Worm (Caenorhabditis elegans) whole organism, L4 larva: ENCODE measurements around the gene act-2.

Experiments
- D1046.2 ChIP-seq: fragments of 200-800 bp; sonication (Bioruptor generic); IDR thresholded peaks from 2 replicates; pipeline ENCODE4 v1.3.6; 2022; ENCODE audit warnings: missing genetic modification characterization, missing compliant biosample characterization
- F49E8.2 ChIP-seq: sonication (generic microtip); optimal IDR thresholded peaks from 2 replicates; lab custom pipeline; 2016; ENCODE audit warnings: missing compliant biosample characterization, mild to moderate bottlenecking, missing genetic modification characterization, borderline replicate concordance
- T26A8.4 ChIP-seq: fragments of 200-800 bp; sonication (Bioruptor generic); IDR thresholded peaks from 2 replicates; pipeline ENCODE4 v1.3.6; 2022; ENCODE audit warnings: missing genetic modification characterization, missing compliant biosample characterization
- Y75B8A.6 ChIP-seq: fragments of 200-800 bp; sonication (Bioruptor generic); IDR thresholded peaks from 2 replicates; pipeline ENCODE4 v1.3.6; 2022; ENCODE audit warnings: missing genetic modification reagents, missing genetic modification characterization, missing compliant biosample characterization
- ZK546.5 ChIP-seq, 2 experiments: sonication (generic microtip); optimal IDR thresholded peaks; 2 replicates each; lab custom pipeline; 2017; ENCODE audit warnings: missing biosample characterization in 2 of 2, missing genetic modification characterization in 2 of 2
- aha-1 ChIP-seq: fragments of 150-350 bp; peaks from one replicate; lab custom pipeline; 2014; ENCODE audit warnings: missing biosample characterization, missing genetic modification characterization
- ama-1 ChIP-seq: fragments of 150-350 bp; optimal IDR thresholded peaks from 2 replicates; lab custom pipeline; 2014; ENCODE audit warnings: inconsistent platforms, mixed read lengths
- ceh-44 ChIP-seq: fragments of 200-800 bp; sonication (Bioruptor generic); IDR thresholded peaks from 2 replicates; pipeline ENCODE4 v1.3.6; 2022; ENCODE audit warnings: missing genetic modification reagents, missing genetic modification characterization, missing compliant biosample characterization
- ceh-62 ChIP-seq: sonication (generic microtip); optimal IDR thresholded peaks from 2 replicates; lab custom pipeline; 2017; ENCODE audit warnings: missing biosample characterization, missing genetic modification characterization
- ces-1 ChIP-seq: fragments of 150-350 bp; sonication (generic microtip); optimal IDR thresholded peaks from 4 replicates; lab custom pipeline; 2014; ENCODE audit warnings: missing biosample characterization, missing genetic modification reagents, missing genetic modification characterization
- daf-12 ChIP-seq: fragments of 150-350 bp; optimal IDR thresholded peaks from 2 replicates; lab custom pipeline; 2014; ENCODE audit warnings: missing biosample characterization, missing genetic modification reagents, missing genetic modification characterization
- daf-8 ChIP-seq: fragments of 200-800 bp; sonication (Bioruptor generic); IDR thresholded peaks from 2 replicates; pipeline ENCODE4 v1.3.6; 2022; ENCODE audit warnings: missing genetic modification characterization, missing compliant biosample characterization
- dmd-6 ChIP-seq: fragments of 200-800 bp; sonication (Bioruptor generic); IDR thresholded peaks from 2 replicates; pipeline ENCODE4 v1.3.6; 2022; ENCODE audit warnings: missing genetic modification reagents, missing genetic modification characterization, missing compliant biosample characterization
- dmd-9 ChIP-seq: fragments of 200-800 bp; sonication (Bioruptor generic); IDR thresholded peaks from 2 replicates; pipeline ENCODE4 v1.3.6; 2022; ENCODE audit warnings: missing genetic modification reagents, missing genetic modification characterization, missing compliant biosample characterization
- duxl-1 ChIP-seq: sonication (generic microtip); optimal IDR thresholded peaks from 2 replicates; lab custom pipeline; 2016; ENCODE audit warnings: mild to moderate bottlenecking, missing genetic modification characterization, moderate library complexity, missing compliant biosample characterization; ENCODE audit not compliant: poor library complexity
- fos-1 ChIP-seq: fragments of 150-350 bp; optimal IDR thresholded peaks from 2 replicates; lab custom pipeline; 2014; ENCODE audit warnings: missing biosample characterization, missing genetic modification characterization
- gei-8 ChIP-seq: fragments of 200-800 bp; sonication (Bioruptor generic); optimal IDR thresholded peaks from 2 replicates; lab custom pipeline; 2018; ENCODE audit warnings: mild to moderate bottlenecking, missing genetic modification characterization, missing compliant biosample characterization
- hif-1 ChIP-seq, 2 experiments: sonication (generic microtip); optimal IDR thresholded peaks; 2 replicates each; lab custom pipeline; 2016 to 2017; ENCODE audit warnings: missing compliant biosample characterization in 2 of 2, missing genetic modification characterization in 2 of 2, missing genetic modification reagents in 2 of 2, missing genotype in 2 of 2, mild to moderate bottlenecking in 1 of 2
- jun-1 ChIP-seq: fragments of 150-350 bp; optimal IDR thresholded peaks from 2 replicates; lab custom pipeline; 2014; ENCODE audit warnings: missing biosample characterization, missing genetic modification reagents, missing genetic modification characterization
- lin-1 ChIP-seq: fragments of 200-800 bp; sonication (Bioruptor generic); IDR thresholded peaks from 2 replicates; pipeline ENCODE4 v1.3.6; 2022; ENCODE audit warnings: missing genetic modification reagents, missing genetic modification characterization, missing compliant biosample characterization
- lin-13 ChIP-seq: fragments of 150-350 bp; optimal IDR thresholded peaks from 2 replicates; lab custom pipeline; 2014; ENCODE audit warnings: missing biosample characterization, missing genetic modification reagents, missing genetic modification characterization
- lin-15B ChIP-seq: fragments of 150-350 bp; sonication (generic microtip); optimal IDR thresholded peaks from 3 replicates; lab custom pipeline; 2014; ENCODE audit warnings: missing biosample characterization, missing genetic modification characterization
- lin-38 ChIP-seq: fragments of 200-800 bp; sonication (Bioruptor generic); IDR thresholded peaks from 2 replicates; pipeline ENCODE4 v1.3.6; 2022; ENCODE audit warnings: missing genetic modification reagents, missing genetic modification characterization, missing compliant biosample characterization
- madf-5 ChIP-seq, 2 experiments: fragments of 200-800 bp; sonication (Bioruptor generic); IDR thresholded peaks; 2 replicates each; pipeline ENCODE4 v1.3.6; 2022; ENCODE audit warnings: missing compliant biosample characterization in 2 of 2, missing genetic modification characterization in 2 of 2
- mdl-1 ChIP-seq, 2 experiments: fragments of 150-350 bp in 1 of 2; sonication (generic microtip) in 1 of 2; optimal IDR thresholded peaks; 2 replicates each; lab custom pipeline; 2014 to 2017; ENCODE audit warnings: missing biosample characterization in 2 of 2, missing genetic modification characterization in 2 of 2
- mdt-29 ChIP-seq: fragments of 200-800 bp; sonication (Bioruptor generic); IDR thresholded peaks from 2 replicates; pipeline ENCODE4 v1.3.6; 2022; ENCODE audit warnings: missing genetic modification reagents, missing genetic modification characterization, missing compliant biosample characterization
- mep-1 ChIP-seq: fragments of 150-350 bp; sonication (generic microtip); optimal IDR thresholded peaks from 3 replicates; lab custom pipeline; 2014; ENCODE audit warnings: missing biosample characterization, missing genetic modification characterization
- mxl-2 ChIP-seq: fragments of 200-800 bp; sonication (Bioruptor generic); conservative IDR thresholded peaks from 2 replicates; pipeline ENCODE4 v1.3.6; 2022; ENCODE audit warnings: missing genetic modification reagents, missing genetic modification characterization, missing compliant biosample characterization
- mxl-3 ChIP-seq: fragments of 200-800 bp; sonication (Bioruptor generic); optimal IDR thresholded peaks from 2 replicates; lab custom pipeline; 2018; ENCODE audit warnings: mild to moderate bottlenecking, missing genetic modification characterization, missing compliant biosample characterization
- nhr-102 ChIP-seq: sonication (generic microtip); optimal IDR thresholded peaks from 2 replicates; lab custom pipeline; 2016; ENCODE audit warnings: mild to moderate bottlenecking, missing genetic modification characterization, moderate library complexity, missing compliant biosample characterization
- nhr-11 ChIP-seq: fragments of 150-350 bp; optimal IDR thresholded peaks from 2 replicates; lab custom pipeline; 2014; ENCODE audit warnings: missing biosample characterization, missing genetic modification characterization
- nhr-111 ChIP-seq: fragments of 200-800 bp; sonication (Bioruptor generic); optimal IDR thresholded peaks from 2 replicates; lab custom pipeline; 2018; ENCODE audit warnings: mild to moderate bottlenecking, missing genetic modification characterization, missing compliant biosample characterization
- nhr-25 ChIP-seq: sonication (generic microtip); optimal IDR thresholded peaks from 2 replicates; lab custom pipeline; 2017; ENCODE audit warnings: missing genetic modification characterization, mild to moderate bottlenecking, missing compliant biosample characterization, antibody characterized with exemption, moderate library complexity, borderline replicate concordance; ENCODE audit not compliant: insufficient read depth
- nhr-48 ChIP-seq: sonication (generic microtip); optimal IDR thresholded peaks from 2 replicates; lab custom pipeline; 2016; ENCODE audit warnings: mild to moderate bottlenecking, missing genetic modification characterization, missing compliant biosample characterization
- nhr-6 ChIP-seq: fragments of 150-350 bp; optimal IDR thresholded peaks from 2 replicates; lab custom pipeline; 2014; ENCODE audit warnings: missing biosample characterization, missing genetic modification characterization
- nhr-76 ChIP-seq: fragments of 150-350 bp; optimal IDR thresholded peaks from 2 replicates; lab custom pipeline; 2014; ENCODE audit warnings: missing biosample characterization, missing genetic modification characterization
- pha-4 ChIP-seq, 2 experiments: fragments of 150-350 bp in 1 of 2; fragments of 200-800 bp in 1 of 2; sonication (Bioruptor generic) in 1 of 2; IDR thresholded peaks in 1 of 2; optimal IDR thresholded peaks in 1 of 2; 2 replicates each; pipeline versions ENCODE4 v1.3.6 to Lab custom; 2014 to 2022; ENCODE audit warnings: missing genetic modification characterization in 2 of 2, missing genetic modification reagents in 2 of 2, missing biosample characterization in 1 of 2, missing compliant biosample characterization in 1 of 2
- php-3 ChIP-seq: fragments of 200-800 bp; sonication (Bioruptor generic); IDR thresholded peaks from 2 replicates; pipeline ENCODE4 v1.3.6; 2022; ENCODE audit warnings: missing genetic modification reagents, missing genetic modification characterization, missing compliant biosample characterization
- rbr-2 ChIP-seq: sonication (generic microtip); optimal IDR thresholded peaks from 2 replicates; lab custom pipeline; 2016; ENCODE audit warnings: missing genotype, missing genetic modification characterization, missing compliant biosample characterization
- saeg-2 ChIP-seq: fragments of 200-800 bp; sonication (Bioruptor generic); IDR thresholded peaks from 2 replicates; pipeline ENCODE4 v1.3.6; 2022; ENCODE audit warnings: missing genetic modification reagents, missing genetic modification characterization, missing compliant biosample characterization
- sdz-12 ChIP-seq: fragments of 200-800 bp; sonication (Bioruptor generic); optimal IDR thresholded peaks from 2 replicates; lab custom pipeline; 2018; ENCODE audit warnings: mild to moderate bottlenecking, missing genetic modification characterization, missing compliant biosample characterization
- snpc-1.2 ChIP-seq: fragments of 200-800 bp; sonication (Bioruptor generic); IDR thresholded peaks from 2 replicates; pipeline ENCODE4 v1.3.6; 2022; ENCODE audit warnings: missing genetic modification reagents, missing genetic modification characterization, missing compliant biosample characterization
- snpc-4 ChIP-seq: fragments of 150-350 bp; optimal IDR thresholded peaks from 2 replicates; lab custom pipeline; 2014; ENCODE audit warnings: missing biosample characterization, missing genetic modification characterization
- spr-3 ChIP-seq: fragments of 200-800 bp; sonication (Bioruptor generic); optimal IDR thresholded peaks from 2 replicates; lab custom pipeline; 2018; ENCODE audit warnings: mild to moderate bottlenecking, missing genetic modification characterization, missing compliant biosample characterization
- tag-97 ChIP-seq: fragments of 200-800 bp; sonication (Bioruptor generic); IDR thresholded peaks from 2 replicates; pipeline ENCODE4 v1.3.6; 2022; ENCODE audit warnings: missing genetic modification characterization, missing compliant biosample characterization
- tra-1 ChIP-seq: fragments of 200-800 bp; sonication (Bioruptor generic); IDR thresholded peaks from 2 replicates; pipeline ENCODE4 v1.3.6; 2022; ENCODE audit warnings: missing genetic modification reagents, missing genetic modification characterization, missing compliant biosample characterization
- unc-130 ChIP-seq: sonication (generic microtip); optimal IDR thresholded peaks from 2 replicates; lab custom pipeline; 2016; ENCODE audit warnings: missing genetic modification reagents, missing genetic modification characterization, missing compliant biosample characterization
- zip-2 ChIP-seq: fragments of 150-350 bp; optimal IDR thresholded peaks from 2 replicates; lab custom pipeline; 2014; ENCODE audit warnings: missing biosample characterization, missing genetic modification characterization
- ztf-11 ChIP-seq: fragments of 150-350 bp; optimal IDR thresholded peaks from 2 replicates; lab custom pipeline; 2014; ENCODE audit warnings: missing biosample characterization, missing genetic modification characterization

The act-2 gene

DNA sequence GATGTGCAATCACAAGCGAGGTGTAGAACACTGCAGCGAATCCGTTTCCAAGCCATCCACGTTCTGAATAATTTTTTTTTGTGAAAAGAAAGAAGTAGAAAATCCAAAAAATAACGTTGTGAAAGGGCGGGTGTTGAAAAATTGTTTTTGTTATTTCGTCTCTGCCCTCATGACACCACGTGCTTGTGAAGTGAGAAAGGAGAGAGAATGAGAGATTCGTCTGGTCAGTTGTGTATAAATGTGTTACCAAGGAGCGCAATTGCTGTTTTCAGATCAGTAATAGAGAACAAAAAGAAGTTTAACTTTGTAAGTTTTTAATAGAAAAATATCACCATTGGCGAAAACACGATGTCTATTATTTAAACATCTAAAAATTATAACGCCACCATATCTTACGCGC lies 43.3 kb upstream of the act-2 start (continued):
- TF ChIP-seq lin-1 (GFP tag; lab: Robert Waterston, UW) (no peak), ZK546.5 (tag; optimal IDR thresholded peaks at IDR 0.05; lab: Kevin White, UChicago) (no peak), jun-1 (tag; lab: Kevin White, UChicago) (no peak), pha-4 (GFP tag; IDR thresholded peaks at IDR 0.05; lab: Robert Waterston, UW) (no peak), pha-4 (tag; optimal IDR thresholded peaks at IDR 0.05; lab: Kevin White, UChicago) (no peak), tra-1 (GFP tag; lab: Robert Waterston, UW) (no peak), D1046.2 (GFP tag; lab: Robert Waterston, UW) (no peak), mdl-1 (tag; optimal IDR thresholded peaks at IDR 0.05; lab: Kevin White, UChicago) (peak; percentile 56 to 90), fos-1 (tag; lab: Kevin White, UChicago) (no peak), aha-1 (peak; percentile 37)

DNA sequence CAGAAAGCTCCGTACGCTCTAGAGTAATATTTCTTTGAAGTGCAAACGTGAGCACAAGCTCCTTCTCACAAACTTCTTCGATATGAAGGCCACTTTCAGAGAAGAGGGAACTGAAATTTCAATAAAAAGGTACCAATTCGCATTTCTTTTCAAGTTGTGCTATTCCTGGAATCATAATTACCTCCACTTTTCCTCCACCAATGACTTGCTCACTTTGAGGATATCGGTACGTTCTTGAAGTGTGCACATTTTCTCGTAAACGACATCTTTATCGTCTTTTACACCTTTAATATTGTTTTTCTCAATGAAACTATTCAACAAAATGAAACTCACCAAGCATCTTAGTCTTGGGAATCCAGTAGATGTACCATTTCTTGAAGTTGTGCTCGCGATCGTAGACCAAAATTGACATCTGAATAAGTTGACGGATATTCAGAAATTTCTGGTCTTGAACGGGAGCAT lies 41.4 kb upstream of the act-2 start, which contains the start of gene scb-1:
Gene scb-1, minus strand, starts transcription at position 412 of the 462 bp plus-strand sequence.
- TF ChIP-seq madf-5 (GFP tag; IDR thresholded peaks at IDR 0.05; lab: Robert Waterston, UW), result no peak
- no peak for TF ChIP-seq duxl-1 (tag; lab: Kevin White, UChicago)
- TF ChIP-seq php-3, result no peak
- no peak for TF ChIP-seq sdz-12 (GFP tag; lab: Kevin White, UChicago)
- no peak for TF ChIP-seq mxl-3 (GFP tag; lab: Kevin White, UChicago)
- no peak for TF ChIP-seq ama-1 (lab: Kevin White, UChicago)
- no peak for TF ChIP-seq nhr-102 (tag; lab: Kevin White, UChicago)
- no peak for TF ChIP-seq lin-15B (tag; lab: Kevin White, UChicago)
- TF ChIP-seq F49E8.2 (tag; lab: Kevin White, UChicago), result no peak
- 0 out of 2 replicates have a peak, but pooled peaks have one; percentile 20 for TF ChIP-seq mdt-29 (GFP tag; lab: Robert Waterston, UW)
- no peak for TF ChIP-seq nhr-76 (tag; lab: Kevin White, UChicago)
- TF ChIP-seq T26A8.4, result peak; percentile 30; the same call in 1 of the 2 replicates
- TF ChIP-seq rbr-2, result peak; percentile 1
- TF ChIP-seq ces-1 (GFP tag; lab: Kevin White, UChicago), result no peak
- TF ChIP-seq ztf-11 (tag; lab: Kevin White, UChicago), result no peak
- 0 out of 2 replicates have a peak, but pooled peaks have one; percentile 5 for TF ChIP-seq lin-38 (GFP tag; lab: Robert Waterston, UW)
- no peak for TF ChIP-seq snpc-4 (tag; lab: Kevin White, UChicago)
- no peak for TF ChIP-seq daf-12 (tag; lab: Kevin White, UChicago)
- peak; percentile 34 for TF ChIP-seq zip-2 (tag; lab: Kevin White, UChicago)
- no peak for TF ChIP-seq nhr-6 (tag; lab: Kevin White, UChicago)
- no peak for TF ChIP-seq saeg-2 (GFP tag; lab: Robert Waterston, UW)
- no peak for TF ChIP-seq hif-1 (tag; optimal IDR thresholded peaks at IDR 0.05; lab: Kevin White, UChicago)
- no peak for TF ChIP-seq gei-8 (GFP tag; lab: Kevin White, UChicago)
- no peak for TF ChIP-seq lin-13 (GFP tag; lab: Kevin White, UChicago)
- no peak for TF ChIP-seq spr-3 (GFP tag; lab: Kevin White, UChicago)
- TF ChIP-seq ceh-62 (tag; lab: Kevin White, UChicago), result no peak
- no peak for TF ChIP-seq ceh-44
- no peak for TF ChIP-seq snpc-1.2 (GFP tag; lab: Robert Waterston, UW)
- no peak for TF ChIP-seq dmd-6 (GFP tag; lab: Robert Waterston, UW)
- no peak for TF ChIP-seq dmd-9 (GFP tag; lab: Robert Waterston, UW)
- TF ChIP-seq D1046.2 (GFP tag; lab: Robert Waterston, UW), result no peak
- TF ChIP-seq nhr-11, result no peak
- TF ChIP-seq nhr-111 (GFP tag; lab: Kevin White, UChicago), result peak; percentile 38
- no peak for TF ChIP-seq mxl-2
- TF ChIP-seq unc-130 (GFP tag; lab: Kevin White, UChicago), result no peak
- no peak for TF ChIP-seq tag-97 (GFP tag; lab: Robert Waterston, UW)
- no peak for TF ChIP-seq Y75B8A.6 (GFP tag; lab: Robert Waterston, UW)
- peak; percentile 52 for TF ChIP-seq aha-1
- TF ChIP-seq mep-1 (tag; lab: Kevin White, UChicago), result peak; percentile 0
- no peak for TF ChIP-seq daf-8 (GFP tag; lab: Robert Waterston, UW)
- no peak for TF ChIP-seq nhr-25
- no peak for TF ChIP-seq nhr-48 (tag; lab: Kevin White, UChicago)
